Worm (Caenorhabditis elegans): ENCODE results near the gene cpg-24.

ce11 chrIV:1679227-1679626 is 47.5 kb downstream of the cpg-24 start:
- TF ChIP-seq elt-2 (tag; optimal IDR thresholded peaks at IDR 0.05) (no peak), nhr-85 (tag) (no peak)
